Fruit fly (Drosophila melanogaster) whole organism, embryonic: ENCODE measurements around the gene Cpr64Ad.

ENCODE experiments used
- Asciz ChIP-seq: fragments of 200-800 bp; sonication (Bioruptor generic); optimal IDR thresholded peaks from 2 replicates; lab custom pipeline; 2017; ENCODE audit warnings: missing biosample characterization, mild to moderate bottlenecking, missing genetic modification characterization, missing genetic modification reagents
- B-H1 ChIP-seq: fragments of 200-800 bp; sonication (Bioruptor generic); IDR thresholded peaks from 3 replicates; pipeline ENCODE4 v1.3.6; 2022; ENCODE audit warnings: missing biosample characterization, missing genetic modification characterization
- CG10209 ChIP-seq: fragments of 200-800 bp; sonication (Bioruptor generic); optimal IDR thresholded peaks from 3 replicates; lab custom pipeline; 2017; ENCODE audit warnings: missing biosample characterization, mild to moderate bottlenecking, missing genetic modification characterization, missing genetic modification reagents
- CG10462 ChIP-seq: fragments of 200-800 bp; sonication (Bioruptor generic); optimal IDR thresholded peaks from 2 replicates; lab custom pipeline; 2016; ENCODE audit warnings: missing biosample characterization, missing genetic modification characterization
- CG12219 ChIP-seq: fragments of 200-800 bp; sonication (Bioruptor generic); optimal IDR thresholded peaks from 3 replicates; lab custom pipeline; 2018; ENCODE audit warnings: missing biosample characterization, mild to moderate bottlenecking, missing genetic modification characterization
- CG13424 ChIP-seq: fragments of 200-800 bp; sonication (Bioruptor generic); optimal IDR thresholded peaks from 2 replicates; lab custom pipeline; 2019; ENCODE audit warnings: missing biosample characterization, mild to moderate bottlenecking, missing genetic modification characterization, moderate library complexity
- CG13894 ChIP-seq: fragments of 200-800 bp; sonication (Bioruptor generic); optimal IDR thresholded peaks from 3 replicates; lab custom pipeline; 2018; ENCODE audit warnings: missing biosample characterization, mild to moderate bottlenecking, missing genetic modification characterization, moderate library complexity
- CG14667 ChIP-seq: fragments of 200-800 bp; sonication (Bioruptor generic); IDR thresholded peaks from 2 replicates; pipeline ENCODE4 v1.3.6; 2022; ENCODE audit warnings: missing biosample characterization, missing genetic modification characterization
- CG14710 ChIP-seq: fragments of 200-800 bp; sonication (Bioruptor generic); optimal IDR thresholded peaks from 3 replicates; lab custom pipeline; 2019; ENCODE audit warnings: missing biosample characterization, mild to moderate bottlenecking, missing genetic modification characterization, moderate library complexity
- CG15269 ChIP-seq: fragments of 200-800 bp; sonication (Bioruptor generic); optimal IDR thresholded peaks from 2 replicates; lab custom pipeline; 2018; ENCODE audit warnings: missing biosample characterization, mild to moderate bottlenecking, missing genetic modification characterization, moderate library complexity
- CG15514 ChIP-seq: fragments of 200-800 bp; sonication (Bioruptor generic); optimal IDR thresholded peaks from 3 replicates; lab custom pipeline; 2017; ENCODE audit warnings: missing biosample characterization, missing genetic modification characterization, mild to moderate bottlenecking, moderate library complexity, missing genetic modification reagents
- CG17186 ChIP-seq: fragments of 200-800 bp; sonication (Bioruptor generic); optimal IDR thresholded peaks from 3 replicates; lab custom pipeline; 2017; ENCODE audit warnings: missing biosample characterization, missing genetic modification reagents, missing genetic modification characterization
- CG17912 ChIP-seq: fragments of 200-800 bp; sonication (Bioruptor generic); optimal IDR thresholded peaks from 2 replicates; lab custom pipeline; 2018; ENCODE audit warnings: missing biosample characterization, mild to moderate bottlenecking, missing genetic modification characterization
- CG18476 ChIP-seq: fragments of 200-800 bp; sonication (Bioruptor generic); optimal IDR thresholded peaks from 2 replicates; lab custom pipeline; 2016; ENCODE audit warnings: missing biosample characterization, mild to moderate bottlenecking, missing genetic modification characterization
- CG30403 ChIP-seq: fragments of 200-800 bp; sonication (Bioruptor generic); optimal IDR thresholded peaks from 3 replicates; lab custom pipeline; 2016; ENCODE audit warnings: missing biosample characterization, missing genetic modification characterization
- CG32532 ChIP-seq: fragments of 200-800 bp; sonication (Bioruptor generic); IDR thresholded peaks from 2 replicates; pipeline ENCODE4 v1.3.6; 2022; ENCODE audit warnings: missing biosample characterization, missing genetic modification characterization
- CG33213 ChIP-seq: fragments of 200-800 bp; sonication (Bioruptor generic); optimal IDR thresholded peaks from 3 replicates; lab custom pipeline; 2016; ENCODE audit warnings: missing biosample characterization, missing genetic modification characterization
- CG3847 ChIP-seq: fragments of 200-800 bp; sonication (Bioruptor generic); IDR thresholded peaks from 2 replicates; pipeline ENCODE4 v1.3.6; 2022; ENCODE audit warnings: missing biosample characterization, missing genetic modification characterization
- CG43689 ChIP-seq: fragments of 200-800 bp; sonication (Bioruptor generic); IDR thresholded peaks from 2 replicates; pipeline ENCODE4 v1.3.6; 2022; ENCODE audit warnings: missing biosample characterization, missing genetic modification characterization
- CG5953 ChIP-seq: fragments of 200-800 bp; sonication (Bioruptor generic); IDR thresholded peaks from 2 replicates; pipeline ENCODE4 v1.3.6; 2022; ENCODE audit warnings: missing biosample characterization, missing genetic modification characterization
- CG7357 ChIP-seq: fragments of 200-800 bp; sonication (Bioruptor generic); IDR thresholded peaks from 3 replicates; pipeline ENCODE4 v1.3.6; 2022; ENCODE audit warnings: missing biosample characterization, missing genetic modification characterization
- CG8359 ChIP-seq: fragments of 200-800 bp; sonication (Bioruptor generic); optimal IDR thresholded peaks from 2 replicates; lab custom pipeline; 2017; ENCODE audit warnings: missing biosample characterization, mild to moderate bottlenecking, missing genetic modification characterization, borderline replicate concordance
- CG9609 ChIP-seq: fragments of 200-800 bp; sonication (Bioruptor generic); optimal IDR thresholded peaks from 3 replicates; lab custom pipeline; 2016; ENCODE audit warnings: missing biosample characterization, missing genetic modification characterization
- CG9797 ChIP-seq: fragments of 200-800 bp; sonication (Bioruptor generic); optimal IDR thresholded peaks from 3 replicates; lab custom pipeline; 2018; ENCODE audit warnings: missing biosample characterization, mild to moderate bottlenecking, missing genetic modification characterization
- CG9817 ChIP-seq: fragments of 200-800 bp; sonication (Bioruptor generic); optimal IDR thresholded peaks from 2 replicates; lab custom pipeline; 2018; ENCODE audit warnings: missing biosample characterization, mild to moderate bottlenecking, missing genetic modification characterization, moderate library complexity
- Dek ChIP-seq: fragments of 200-800 bp; sonication (Bioruptor generic); optimal IDR thresholded peaks from 3 replicates; lab custom pipeline; 2019; ENCODE audit warnings: missing biosample characterization, mild to moderate bottlenecking, missing genetic modification characterization, moderate library complexity
- Doc3 ChIP-seq: fragments of 200-800 bp; sonication (Bioruptor generic); IDR thresholded peaks from 3 replicates; pipeline ENCODE4 v1.3.6; 2022; ENCODE audit warnings: missing biosample characterization, missing genetic modification characterization; ENCODE audit not compliant: partially characterized antibody
- E2f2 ChIP-seq: fragments of 200-800 bp; sonication (Bioruptor generic); IDR thresholded peaks from 2 replicates; pipeline ENCODE4 v1.3.6; 2022; ENCODE audit warnings: missing biosample characterization, missing genetic modification characterization
- Lhr ChIP-seq: fragments of 200-800 bp; sonication (Bioruptor generic); optimal IDR thresholded peaks from 3 replicates; lab custom pipeline; 2017; ENCODE audit warnings: mild to moderate bottlenecking, missing biosample characterization, missing genetic modification reagents, missing genetic modification characterization
- Lpt ChIP-seq: fragments of >200 bp; optimal IDR thresholded peaks from 2 replicates; lab custom pipeline; 2018; ENCODE audit warnings: missing biosample characterization, missing genetic modification characterization
- Myb ChIP-seq: fragments of 200-800 bp; sonication (Bioruptor generic); optimal IDR thresholded peaks from 2 replicates; lab custom pipeline; 2016; ENCODE audit warnings: missing biosample characterization, missing genetic modification characterization
- Sin3A ChIP-seq: fragments of >200 bp; optimal IDR thresholded peaks from 2 replicates; lab custom pipeline; 2018
- abd-A ChIP-seq: fragments of 200-800 bp; sonication (Bioruptor generic); optimal IDR thresholded peaks from 3 replicates; lab custom pipeline; 2019; ENCODE audit warnings: missing biosample characterization, mild to moderate bottlenecking, missing genetic modification characterization, moderate library complexity
- chif ChIP-seq, 2 experiments: fragments of 200-800 bp; sonication (Bioruptor generic); optimal IDR thresholded peaks; 3 replicates each; lab custom pipeline; 2016; ENCODE audit warnings: missing biosample characterization in 2 of 2, missing genetic modification characterization in 2 of 2
- dati ChIP-seq: fragments of 200-800 bp; sonication (Bioruptor generic); IDR thresholded peaks from 2 replicates; pipeline ENCODE4 v1.3.6; 2022; ENCODE audit warnings: missing biosample characterization, missing genetic modification characterization
- emc ChIP-seq: fragments of 200-800 bp; sonication (Bioruptor generic); optimal IDR thresholded peaks from 2 replicates; lab custom pipeline; 2016; ENCODE audit warnings: missing biosample characterization, missing genetic modification characterization
- gcm ChIP-seq: fragments of 200-800 bp; sonication (Bioruptor generic); optimal IDR thresholded peaks from 2 replicates; lab custom pipeline; 2019; ENCODE audit warnings: missing biosample characterization, mild to moderate bottlenecking, missing genetic modification characterization, moderate library complexity
- insv ChIP-seq, 2 experiments: fragments of 200-800 bp; sonication (Bioruptor generic); optimal IDR thresholded peaks; 3 replicates each; lab custom pipeline; 2016 to 2018; ENCODE audit warnings: missing biosample characterization in 2 of 2, missing genetic modification characterization in 2 of 2
- ken ChIP-seq: fragments of 200-800 bp; sonication (Bioruptor generic); IDR thresholded peaks from 3 replicates; pipeline ENCODE4 v1.3.6; 2022; ENCODE audit warnings: missing biosample characterization, missing genetic modification characterization
- lab ChIP-seq: fragments of 200-800 bp; sonication (Bioruptor generic); optimal IDR thresholded peaks from 3 replicates; lab custom pipeline; 2017; ENCODE audit warnings: missing biosample characterization, missing genetic modification characterization, mild to moderate bottlenecking, moderate library complexity, missing genetic modification reagents
- lilli ChIP-seq: fragments of 200-800 bp; sonication (Bioruptor generic); optimal IDR thresholded peaks from 3 replicates; lab custom pipeline; 2016; ENCODE audit warnings: missing biosample characterization, missing genetic modification characterization
- lola ChIP-seq, 3 experiments: fragments of >200 bp in 2 of 3; fragments of 200-800 bp in 1 of 3; sonication (Bioruptor generic) in 1 of 3; optimal IDR thresholded peaks; 2 replicates each; lab custom pipeline; 2017 to 2019; ENCODE audit warnings: missing biosample characterization in 3 of 3, missing genetic modification characterization in 3 of 3, mild to moderate bottlenecking in 1 of 3, moderate library complexity in 1 of 3
- lov ChIP-seq, 2 experiments: fragments of 200-800 bp in 1 of 2; fragments of >200 bp in 1 of 2; sonication (Bioruptor generic) in 1 of 2; IDR thresholded peaks in 1 of 2; optimal IDR thresholded peaks in 1 of 2; 2 replicates in 1 of 2; 3 replicates in 1 of 2; pipeline versions ENCODE4 v1.3.6 to Lab custom; 2017 to 2022; ENCODE audit warnings: missing biosample characterization in 1 of 2, missing genetic modification characterization in 1 of 2
- maf-S ChIP-seq: fragments of 200-800 bp; sonication (Bioruptor generic); optimal IDR thresholded peaks from 2 replicates; lab custom pipeline; 2016; ENCODE audit warnings: missing biosample characterization, missing genetic modification characterization
- mld ChIP-seq: fragments of 200-800 bp; sonication (Bioruptor generic); IDR thresholded peaks from 3 replicates; pipeline ENCODE4 v1.3.6; 2022; ENCODE audit warnings: missing biosample characterization, missing genetic modification characterization; ENCODE audit not compliant: partially characterized antibody
- org-1 ChIP-seq: fragments of 200-800 bp; sonication (Bioruptor generic); optimal IDR thresholded peaks from 2 replicates; lab custom pipeline; 2017; ENCODE audit warnings: missing biosample characterization, missing genetic modification characterization
- seq ChIP-seq: fragments of 200-800 bp; sonication (Bioruptor generic); IDR thresholded peaks from 2 replicates; pipeline ENCODE4 v1.3.6; 2022; ENCODE audit warnings: missing biosample characterization, missing genetic modification characterization
- zf30C ChIP-seq: fragments of 200-800 bp; sonication (Bioruptor generic); optimal IDR thresholded peaks from 3 replicates; lab custom pipeline; 2018; ENCODE audit warnings: missing biosample characterization, mild to moderate bottlenecking, missing genetic modification characterization

The Cpr64Ad gene

dm6 chr3L:4193730-4194649 is 21.2 kb upstream of the Cpr64Ad start, which contains the start of gene CG43367 (continued):
- TF ChIP-seq dati (GFP tag; lab: Robert Waterston, UW): no peak
- peak in 1 of 2 experiments; percentile 3 for TF ChIP-seq chif (GFP tag; optimal IDR thresholded peaks at IDR 0.05; lab: Kevin White, UChicago)
- TF ChIP-seq maf-S (GFP tag; lab: Kevin White, UChicago): no peak
- no peak for TF ChIP-seq CG30403
- TF ChIP-seq Doc3: no peak
- peak in 1 of 2 experiments; percentile 47 for TF ChIP-seq insv (GFP tag; optimal IDR thresholded peaks at IDR 0.05; lab: Kevin White, UChicago)
- TF ChIP-seq CG32532 (GFP tag; lab: Robert Waterston, UW): peak; percentile 32; the same call in 1 of the 2 replicates
- TF ChIP-seq CG14667 (GFP tag; lab: Robert Waterston, UW): no peak
- TF ChIP-seq Lpt (GFP tag; lab: Kevin White, UChicago): no peak
- TF ChIP-seq zf30C (GFP tag; lab: Kevin White, UChicago): no peak
- no peak for TF ChIP-seq CG9609 (GFP tag; lab: Kevin White, UChicago)
- peak; percentile 29 for TF ChIP-seq CG15514 (GFP tag; lab: Kevin White, UChicago)
- TF ChIP-seq org-1 (GFP tag; lab: Kevin White, UChicago): no peak
- TF ChIP-seq lov (optimal IDR thresholded peaks at IDR 0.05; lab: Kevin White, UChicago): no peak
- TF ChIP-seq lov (GFP tag; IDR thresholded peaks at IDR 0.05; lab: Robert Waterston, UW): no peak
- TF ChIP-seq seq: no peak
- TF ChIP-seq CG18476 (GFP tag; lab: Kevin White, UChicago): no peak
- TF ChIP-seq CG7357 (GFP tag; lab: Robert Waterston, UW): no peak
- no peak for TF ChIP-seq Dek (tag; lab: Kevin White, UChicago)
- no peak for TF ChIP-seq CG13424 (tag; lab: Kevin White, UChicago)
- TF ChIP-seq lab (GFP tag; lab: Kevin White, UChicago): peak; percentile 39
- no peak for TF ChIP-seq CG9817
- TF ChIP-seq CG14710 (tag; lab: Kevin White, UChicago): no peak
- peak; percentile 45 for TF ChIP-seq Myb (GFP tag; lab: Kevin White, UChicago)
- TF ChIP-seq lilli: no peak
- no peak for TF ChIP-seq CG12219 (GFP tag; lab: Kevin White, UChicago)
- no peak for TF ChIP-seq gcm (GFP tag; lab: Kevin White, UChicago)
- TF ChIP-seq E2f2 (GFP tag; lab: Robert Waterston, UW): peak; percentile 97
- no peak for TF ChIP-seq CG10462
- no peak for TF ChIP-seq CG10209
- TF ChIP-seq CG33213: no peak
- no peak for TF ChIP-seq CG5953 (GFP tag; lab: Robert Waterston, UW)
- no peak for TF ChIP-seq CG15269 (tag; lab: Kevin White, UChicago)
- TF ChIP-seq ken (GFP tag; lab: Robert Waterston, UW): peak; percentile 31; the same call in 1 of the 3 replicates
- TF ChIP-seq CG9797: peak; percentile 0
- TF ChIP-seq mld (GFP tag; lab: Robert Waterston, UW): no peak
- no peak for TF ChIP-seq abd-A (tag; lab: Kevin White, UChicago)
- TF ChIP-seq B-H1 (GFP tag; lab: Robert Waterston, UW): no peak
- TF ChIP-seq CG43689: no peak
- no peak for TF ChIP-seq emc (GFP tag; lab: Kevin White, UChicago)
- TF ChIP-seq CG17912: peak; percentile 22
- no peak for TF ChIP-seq CG13894 (tag; lab: Kevin White, UChicago)
- TF ChIP-seq Sin3A (lab: Kevin White, UChicago): peak; percentile 27
- TF ChIP-seq lola (GFP tag; optimal IDR thresholded peaks at IDR 0.05; lab: Kevin White, UChicago): no peak
- TF ChIP-seq Lhr (GFP tag; lab: Kevin White, UChicago): no peak
- peak; percentile 15 for TF ChIP-seq CG17186
- no peak for TF ChIP-seq CG8359 (GFP tag; lab: Kevin White, UChicago)
- TF ChIP-seq CG3847: peak; percentile 56
- no peak for TF ChIP-seq Asciz (GFP tag; lab: Kevin White, UChicago)
